Worm (Caenorhabditis elegans) whole organism, L2 larva: Measurements from ENCODE around the gene Y69H2.15.

Experiments used
- C34F6.9 ChIP-seq: fragments of 150-350 bp; optimal IDR thresholded peaks from 2 replicates; lab custom pipeline; 2014; ENCODE audit warnings: missing biosample characterization, missing genetic modification characterization
- F13H6.1 ChIP-seq: sonication (generic microtip); optimal IDR thresholded peaks from 2 replicates; lab custom pipeline; 2016; ENCODE audit warnings: missing genetic modification characterization, missing compliant biosample characterization
- Y55F3AM.14 ChIP-seq: fragments of 200-800 bp; sonication (Bioruptor generic); optimal IDR thresholded peaks from 2 replicates; lab custom pipeline; 2018; ENCODE audit warnings: mild to moderate bottlenecking, missing genetic modification characterization, missing compliant biosample characterization
- alr-1 ChIP-seq: fragments of 150-350 bp; optimal IDR thresholded peaks from 2 replicates; lab custom pipeline; 2014; ENCODE audit warnings: missing biosample characterization, missing genetic modification characterization
- aly-2 ChIP-seq: fragments of 150-350 bp; optimal IDR thresholded peaks from 2 replicates; lab custom pipeline; 2014; ENCODE audit warnings: missing biosample characterization, missing genetic modification characterization
- ama-1 ChIP-seq: fragments of 150-350 bp; optimal IDR thresholded peaks from 2 replicates; lab custom pipeline; 2018; ENCODE audit warnings: inconsistent platforms
- blmp-1 ChIP-seq: sonication (generic microtip); optimal IDR thresholded peaks from 2 replicates; lab custom pipeline; 2017; ENCODE audit warnings: missing genetic modification characterization, mild to moderate bottlenecking, missing compliant biosample characterization, antibody characterized with exemption, moderate library complexity; ENCODE audit not compliant: insufficient read depth
- ceh-16 ChIP-seq: fragments of 150-350 bp; optimal IDR thresholded peaks from 2 replicates; lab custom pipeline; 2014; ENCODE audit warnings: missing biosample characterization, missing genetic modification characterization
- crh-2 ChIP-seq: sonication (generic microtip); optimal IDR thresholded peaks from 2 replicates; lab custom pipeline; 2017; ENCODE audit warnings: missing biosample characterization, missing genetic modification characterization
- dmd-4 ChIP-seq: sonication (generic microtip); optimal IDR thresholded peaks from 2 replicates; lab custom pipeline; 2017; ENCODE audit warnings: missing biosample characterization, missing genetic modification characterization
- egl-27 ChIP-seq: sonication (generic microtip); optimal IDR thresholded peaks from 3 replicates; lab custom pipeline; 2017; ENCODE audit warnings: missing biosample characterization, missing genetic modification reagents, missing genetic modification characterization
- elt-1 ChIP-seq: fragments of 150-350 bp; optimal IDR thresholded peaks from 2 replicates; lab custom pipeline; 2014; ENCODE audit warnings: missing biosample characterization, missing genetic modification characterization
- elt-3 ChIP-seq: sonication (generic microtip); optimal IDR thresholded peaks from 2 replicates; lab custom pipeline; 2017; ENCODE audit warnings: missing biosample characterization, missing genetic modification characterization
- fos-1 ChIP-seq: fragments of 150-350 bp; optimal IDR thresholded peaks from 2 replicates; lab custom pipeline; 2014; ENCODE audit warnings: missing biosample characterization, missing genetic modification characterization
- gmeb-1 ChIP-seq: fragments of 150-350 bp; optimal IDR thresholded peaks from 2 replicates; lab custom pipeline; 2014; ENCODE audit warnings: missing biosample characterization, missing genetic modification characterization
- lin-11 ChIP-seq: fragments of 150-350 bp; sonication (generic microtip); optimal IDR thresholded peaks from 2 replicates; lab custom pipeline; 2014; ENCODE audit warnings: missing biosample characterization, missing genetic modification characterization, inconsistent platforms, mixed read lengths
- lin-13 ChIP-seq: fragments of 150-350 bp; optimal IDR thresholded peaks from 2 replicates; lab custom pipeline; 2014; ENCODE audit warnings: missing biosample characterization, missing genetic modification reagents, missing genetic modification characterization
- lin-39 ChIP-seq: fragments of 150-350 bp; optimal IDR thresholded peaks from 2 replicates; lab custom pipeline; 2014; ENCODE audit warnings: missing biosample characterization, missing genetic modification reagents, missing genetic modification characterization
- lsy-2 ChIP-seq, 2 experiments: fragments of 150-350 bp in 1 of 2; sonication (generic microtip) in 1 of 2; optimal IDR thresholded peaks; 2 replicates each; lab custom pipeline; 2014 to 2017; ENCODE audit warnings: missing biosample characterization in 2 of 2, missing genetic modification characterization in 2 of 2
- mab-5 ChIP-seq: fragments of 150-350 bp; optimal IDR thresholded peaks from 2 replicates; lab custom pipeline; 2014; ENCODE audit warnings: missing biosample characterization, missing genetic modification characterization
- mdl-1 ChIP-seq, 2 experiments: fragments of 150-350 bp in 1 of 2; sonication (generic microtip) in 1 of 2; optimal IDR thresholded peaks; 2 replicates each; lab custom pipeline; 2017; ENCODE audit warnings: missing biosample characterization in 2 of 2, missing genetic modification characterization in 2 of 2
- nhr-10 ChIP-seq: sonication (generic microtip); optimal IDR thresholded peaks from 2 replicates; lab custom pipeline; 2017; ENCODE audit warnings: missing biosample characterization, missing genetic modification characterization
- nhr-11 ChIP-seq: fragments of 150-350 bp; optimal IDR thresholded peaks from 2 replicates; lab custom pipeline; 2014; ENCODE audit warnings: missing biosample characterization, missing genetic modification characterization
- nhr-12 ChIP-seq: fragments of 150-350 bp; optimal IDR thresholded peaks from 2 replicates; lab custom pipeline; 2014; ENCODE audit warnings: missing biosample characterization, missing genetic modification characterization
- nhr-129 ChIP-seq: fragments of 150-350 bp; optimal IDR thresholded peaks from 2 replicates; lab custom pipeline; 2014; ENCODE audit warnings: missing biosample characterization, missing genetic modification characterization
- nhr-21 ChIP-seq: fragments of 150-350 bp; optimal IDR thresholded peaks from 2 replicates; lab custom pipeline; 2014; ENCODE audit warnings: missing biosample characterization, missing genetic modification characterization
- nhr-23 ChIP-seq: fragments of 150-350 bp; optimal IDR thresholded peaks from 2 replicates; lab custom pipeline; 2014; ENCODE audit warnings: missing biosample characterization, missing genetic modification reagents, missing genetic modification characterization
- nhr-237 ChIP-seq: fragments of 150-350 bp; optimal IDR thresholded peaks from 2 replicates; lab custom pipeline; 2014; ENCODE audit warnings: missing biosample characterization, missing genetic modification characterization
- nhr-25 ChIP-seq: fragments of 150-350 bp; sonication (generic microtip); optimal IDR thresholded peaks from 3 replicates; lab custom pipeline; 2014; ENCODE audit warnings: missing biosample characterization, missing genetic modification characterization
- nhr-6 ChIP-seq: fragments of 150-350 bp; optimal IDR thresholded peaks from 2 replicates; lab custom pipeline; 2014; ENCODE audit warnings: missing biosample characterization, missing genetic modification characterization
- nhr-77 ChIP-seq: fragments of 150-350 bp; optimal IDR thresholded peaks from 2 replicates; lab custom pipeline; 2014; ENCODE audit warnings: missing biosample characterization, missing genetic modification characterization
- sem-4 ChIP-seq: fragments of 150-350 bp; optimal IDR thresholded peaks from 2 replicates; lab custom pipeline; 2014; ENCODE audit warnings: missing biosample characterization, missing genetic modification reagents, missing genetic modification characterization
- skn-1 ChIP-seq: sonication (generic microtip); optimal IDR thresholded peaks from 2 replicates; lab custom pipeline; 2017; ENCODE audit warnings: missing biosample characterization, missing genetic modification characterization
- sma-3 ChIP-seq: sonication (generic microtip); optimal IDR thresholded peaks from 2 replicates; lab custom pipeline; 2016; ENCODE audit warnings: missing genetic modification reagents, missing genetic modification characterization, missing compliant biosample characterization
- snpc-4 ChIP-seq: fragments of 150-350 bp; optimal IDR thresholded peaks from 2 replicates; lab custom pipeline; 2014; ENCODE audit warnings: missing biosample characterization, missing genetic modification characterization
- unc-39 ChIP-seq: fragments of 150-350 bp; optimal IDR thresholded peaks from 2 replicates; lab custom pipeline; 2014; ENCODE audit warnings: missing biosample characterization, missing genetic modification characterization
- zag-1 ChIP-seq: fragments of 150-350 bp; optimal IDR thresholded peaks from 2 replicates; lab custom pipeline; 2014; ENCODE audit warnings: missing biosample characterization, missing genetic modification characterization
- ztf-1 ChIP-seq: fragments of 200-800 bp; sonication (Bioruptor generic); conservative IDR thresholded peaks from 2 replicates; pipeline ENCODE4 v1.3.6; 2022; ENCODE audit warnings: missing genetic modification characterization, missing compliant biosample characterization
- ztf-11 ChIP-seq: sonication (generic microtip); optimal IDR thresholded peaks from 2 replicates; lab custom pipeline; 2017; ENCODE audit warnings: missing biosample characterization, missing genetic modification characterization
- ztf-4 ChIP-seq: fragments of 150-350 bp; optimal IDR thresholded peaks from 2 replicates; lab custom pipeline; 2014; ENCODE audit warnings: missing biosample characterization, missing genetic modification characterization

Y69H2.15 gene

ce11 chrV:18614498-18614897 lies 12.2 kb downstream of the Y69H2.15 start:
- TF ChIP-seq mdl-1 (tag; optimal IDR thresholded peaks at IDR 0.05; lab: Kevin White, UChicago) = peak in 1 of 2 experiments; percentile 35
- TF ChIP-seq F13H6.1 = peak; percentile 66
- TF ChIP-seq fos-1 = peak; percentile 83
- TF ChIP-seq nhr-23 (tag; lab: Kevin White, UChicago) = no peak
- TF ChIP-seq ztf-1 (GFP tag; lab: Robert Waterston, UW) = no peak
- TF ChIP-seq elt-1 (tag; lab: Kevin White, UChicago) = no peak
- peak; percentile 73 for TF ChIP-seq nhr-25 (tag; lab: Kevin White, UChicago)
- peak; percentile 62 for TF ChIP-seq sma-3 (GFP tag; lab: Kevin White, UChicago)
- no peak for TF ChIP-seq lin-11 (tag; lab: Kevin White, UChicago)
- no peak for TF ChIP-seq elt-3 (tag; lab: Kevin White, UChicago)
- TF ChIP-seq skn-1 = peak; percentile 97
- TF ChIP-seq C34F6.9 (tag; lab: Kevin White, UChicago) = peak; percentile 54
- TF ChIP-seq blmp-1 (tag; lab: Kevin White, UChicago) = peak; percentile 4
- TF ChIP-seq lin-13 = peak; percentile 21
- TF ChIP-seq unc-39 (tag; lab: Kevin White, UChicago) = no peak
- TF ChIP-seq ama-1 (lab: Kevin White, UChicago) = no peak
- TF ChIP-seq zag-1 (tag; lab: Kevin White, UChicago) = no peak
- peak in 1 of 2 experiments; percentile 53 for TF ChIP-seq lsy-2 (tag; optimal IDR thresholded peaks at IDR 0.05; lab: Kevin White, UChicago)
- peak; percentile 77 for TF ChIP-seq nhr-129
- TF ChIP-seq gmeb-1 (tag; lab: Kevin White, UChicago) = peak; percentile 64
- peak; percentile 70 for TF ChIP-seq crh-2 (tag; lab: Kevin White, UChicago)
- no peak for TF ChIP-seq dmd-4 (tag; lab: Kevin White, UChicago)
- TF ChIP-seq aly-2 = no peak
- TF ChIP-seq nhr-21 (tag; lab: Kevin White, UChicago) = peak; percentile 57
- peak; percentile 51 for TF ChIP-seq egl-27
- TF ChIP-seq snpc-4 (tag; lab: Kevin White, UChicago) = peak; percentile 50
- TF ChIP-seq nhr-12 (tag; lab: Kevin White, UChicago) = no peak
- TF ChIP-seq, all 48 proteins: peak for 16

- TF ChIP-seq nhr-237 (tag; lab: Kevin White, UChicago) (no peak), nhr-129 (no peak), crh-2 (tag; lab: Kevin White, UChicago) (no peak), mab-5 (no peak), F13H6.1 (no peak), nhr-77 (no peak), elt-3 (tag; lab: Kevin White, UChicago) (no peak), mdl-1 (tag; optimal IDR thresholded peaks at IDR 0.05; lab: Kevin White, UChicago) (no peak), lin-39 (tag; lab: Kevin White, UChicago) (no peak), snpc-4 (tag; lab: Kevin White, UChicago) (no peak), alr-1 (tag; lab: Kevin White, UChicago) (no peak), ztf-11 (no peak), ztf-1 (GFP tag; lab: Robert Waterston, UW) (no peak), gmeb-1 (tag; lab: Kevin White, UChicago) (no peak), sma-3 (GFP tag; lab: Kevin White, UChicago) (no peak), egl-27 (no peak), ceh-16 (tag; lab: Kevin White, UChicago) (no peak)
Observed at ce11 chrV:18613164-18613563, 13.5 kb downstream of the Y69H2.15 start.

- no peak for TF ChIP-seq nhr-11
- TF ChIP-seq nhr-25 (tag; lab: Kevin White, UChicago) = no peak
- no peak for TF ChIP-seq sem-4 (tag; lab: Kevin White, UChicago)
- no peak for TF ChIP-seq unc-39 (tag; lab: Kevin White, UChicago)
- TF ChIP-seq Y55F3AM.14 = no peak
- TF ChIP-seq ztf-4 (tag; lab: Kevin White, UChicago) = no peak
- TF ChIP-seq ceh-16 (tag; lab: Kevin White, UChicago) = no peak
Observed at ce11 chrV:18605510-18605909, 21.2 kb downstream of the Y69H2.15 start.

- TF ChIP-seq nhr-6 (tag; lab: Kevin White, UChicago) (no peak), fos-1 (no peak), nhr-23 (tag; lab: Kevin White, UChicago) (no peak), nhr-10 (tag; lab: Kevin White, UChicago) (no peak), nhr-12 (tag; lab: Kevin White, UChicago) (no peak), crh-2 (tag; lab: Kevin White, UChicago) (no peak), lin-11 (tag; lab: Kevin White, UChicago) (no peak)
Observed at ce11 chrV:18597779-18598178, 28.9 kb downstream of the Y69H2.15 start.
